Fruit fly (Drosophila melanogaster): ENCODE data around the gene CG7600.

Gene CG7600

dm6 chr3L:11260275-11260734, 49.7 kb downstream of the CG7600 start (continued):
- TF ChIP-seq luna (GFP tag; optimal IDR thresholded peaks at IDR 0.05) (peak; percentile 29), CG6254 (GFP tag; optimal IDR thresholded peaks at IDR 0.05) (peak; percentile 54), otp (GFP tag; IDR thresholded peaks at IDR 0.05) (peak; percentile 70; the same call in 2 of the 3 replicates), ems (GFP tag; optimal IDR thresholded peaks at IDR 0.05) (peak; percentile 86), CG11560 (tag; IDR thresholded peaks at IDR 0.05) (peak; percentile 75), CG18011 (GFP tag; optimal IDR thresholded peaks at IDR 0.05) (peak; percentile 45), tup (GFP tag; optimal IDR thresholded peaks at IDR 0.05) (peak; percentile 47), jing (GFP tag; optimal IDR thresholded peaks at IDR 0.05) (peak; percentile 32), tin (GFP tag; optimal IDR thresholded peaks at IDR 0.05) (peak; percentile 59), CG4424 (GFP tag; optimal IDR thresholded peaks at IDR 0.05) (peak; percentile 75), CG6813 (GFP tag; optimal IDR thresholded peaks at IDR 0.05) (peak; percentile 75), hb (GFP tag; IDR thresholded peaks at IDR 0.05; ENCODE audit: partially characterized antibody) (no peak), zen (tag; optimal IDR thresholded peaks at IDR 0.05) (peak; percentile 73), CG12299 (tag; optimal IDR thresholded peaks at IDR 0.05) (no peak), hkb (optimal IDR thresholded peaks at IDR 0.05) (no peak), hkb (GFP tag; IDR thresholded peaks at IDR 0.05) (peak; percentile 66; the same call in 1 of the 2 replicates), Adf1 (GFP tag; IDR thresholded peaks at IDR 0.05) (peak; percentile 30), gce (GFP tag; IDR thresholded peaks at IDR 0.05) (no peak), CG33213 (GFP tag; optimal IDR thresholded peaks at IDR 0.05) (peak; percentile 57), az2 (GFP tag; optimal IDR thresholded peaks at IDR 0.05) (peak; percentile 73), tio (GFP tag; optimal IDR thresholded peaks at IDR 0.05) (peak; percentile 88), wek (GFP tag; optimal IDR thresholded peaks at IDR 0.05) (no peak), CG17912 (GFP tag; optimal IDR thresholded peaks at IDR 0.05) (no peak), Atf3 (GFP tag; optimal IDR thresholded peaks at IDR 0.05) (peak; percentile 73), CG15696 (tag; optimal IDR thresholded peaks at IDR 0.05) (peak; percentile 74), Jarid2 (GFP tag; optimal IDR thresholded peaks at IDR 0.05) (peak; percentile 39), CG43689 (GFP tag; IDR thresholded peaks at IDR 0.05) (no peak; the same call in 1 of the 2 replicates), maf-S (GFP tag; optimal IDR thresholded peaks at IDR 0.05) (peak; percentile 53), Nf-YB (GFP tag; optimal IDR thresholded peaks at IDR 0.05) (peak; percentile 61), sima (GFP tag; optimal IDR thresholded peaks at IDR 0.05) (no peak), chinmo (GFP tag; IDR thresholded peaks at IDR 0.05; ENCODE audit: partially characterized antibody) (peak; percentile 45; the same call in 1 of the 4 replicates), mirr (GFP tag; optimal IDR thresholded peaks at IDR 0.05) (peak; percentile 55), Bgb (GFP tag; IDR thresholded peaks at IDR 0.05; ENCODE audit: partially characterized antibody) (0 out of 2 replicates have a peak, but pooled peaks have one; percentile 16), CG2116 (GFP tag; optimal IDR thresholded peaks at IDR 0.05) (peak; percentile 46), gcm (GFP tag; optimal IDR thresholded peaks at IDR 0.05) (peak; percentile 0), Xrp1 (GFP tag; IDR thresholded peaks at IDR 0.05) (peak; percentile 87), Poxn (GFP tag; IDR thresholded peaks at IDR 0.05) (peak; percentile 43), zen2 (GFP tag; IDR thresholded peaks at IDR 0.05; ENCODE audit: partially characterized antibody) (no peak), Pdp1 (GFP tag; optimal IDR thresholded peaks at IDR 0.05) (peak; percentile 65 to 82), Dip2 (GFP tag; IDR thresholded peaks at IDR 0.05) (peak; percentile 29; the same call in 1 of the 2 replicates), CG14710 (tag; optimal IDR thresholded peaks at IDR 0.05) (peak; percentile 59), sim (GFP tag; IDR thresholded peaks at IDR 0.05) (peak; percentile 45), Ada2b (GFP tag; IDR thresholded peaks at IDR 0.05) (peak; percentile 52; the same call in 1 of the 2 replicates), CG42726 (GFP tag; IDR thresholded peaks at IDR 0.05; ENCODE audit: partially characterized antibody) (no peak), odd (GFP tag; optimal IDR thresholded peaks at IDR 0.05) (peak; percentile 70), tna (GFP tag; IDR thresholded peaks at IDR 0.05; ENCODE audit: partially characterized antibody) (no peak), Dad (GFP tag; optimal IDR thresholded peaks at IDR 0.05) (peak; percentile 79), pros (GFP tag; optimal IDR thresholded peaks at IDR 0.05) (no peak), Abd-B (GFP tag; optimal IDR thresholded peaks at IDR 0.05) (peak; percentile 73), ttk (GFP tag; IDR thresholded peaks at IDR 0.05) (peak; percentile 53)
